Worm (Caenorhabditis elegans): ENCODE data around the gene usp-14.

DNA sequence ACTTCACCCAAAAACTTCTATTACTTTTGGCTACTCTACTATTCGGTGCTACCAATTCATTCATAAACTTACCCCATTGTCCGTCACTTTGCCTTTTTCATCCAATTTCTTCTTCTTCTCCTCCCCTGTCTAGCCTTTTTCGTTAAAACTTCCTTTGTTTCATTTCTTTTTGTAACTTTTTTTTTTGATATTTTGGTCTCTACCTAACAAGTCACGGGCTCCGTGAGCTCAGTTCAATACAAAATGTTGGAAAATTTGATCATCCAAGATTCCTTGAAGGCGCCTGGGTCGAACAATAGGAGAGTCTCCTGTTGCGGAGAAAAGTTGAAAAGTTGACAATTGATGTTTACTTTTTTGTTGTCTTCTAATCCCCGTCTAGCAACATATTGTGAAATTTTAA lies 36.6 kb downstream of the usp-14 start:
- TF ChIP-seq ama-1 (optimal IDR thresholded peaks at IDR 0.05): no peak
- no peak for TF ChIP-seq ama-1 (GFP tag; optimal IDR thresholded peaks at IDR 0.05)
- no peak for TF ChIP-seq nhr-27 (tag; optimal IDR thresholded peaks at IDR 0.05)
- no peak for TF ChIP-seq tbx-9 (tag; optimal IDR thresholded peaks at IDR 0.05; ENCODE audit: borderline replicate concordance)
- no peak for TF ChIP-seq hmg-1.2 (GFP tag; IDR thresholded peaks at IDR 0.05)
- TF ChIP-seq snpc-1.3 (tag; optimal IDR thresholded peaks at IDR 0.05; ENCODE audit: insufficient read depth): no peak
- TF ChIP-seq snpc-3.4 (tag; optimal IDR thresholded peaks at IDR 0.05): no peak
- TF ChIP-seq lsy-27 (tag; optimal IDR thresholded peaks at IDR 0.05; ENCODE audit: borderline replicate concordance, insufficient read depth): no peak
- no peak for TF ChIP-seq attf-3 (GFP tag; conservative IDR thresholded peaks at IDR 0.05)
- TF ChIP-seq ets-4 (GFP tag; optimal IDR thresholded peaks at IDR 0.05): no peak
- no peak for TF ChIP-seq egl-18 (GFP tag; IDR thresholded peaks at IDR 0.05)
- TF ChIP-seq ceh-79 (tag; optimal IDR thresholded peaks at IDR 0.05): no peak
- TF ChIP-seq cebp-1 (GFP tag; IDR thresholded peaks at IDR 0.05): no peak
- TF ChIP-seq cebp-1 (tag; optimal IDR thresholded peaks at IDR 0.05): no peak
- no peak for TF ChIP-seq ceh-27 (GFP tag; optimal IDR thresholded peaks at IDR 0.05)

All from whole organism, young adult.